Fruit fly (Drosophila melanogaster) whole organism, prepupa: ENCODE measurements around the gene rdgA.

ENCODE experiments used
- CG10631 ChIP-seq: fragments of 200-800 bp; sonication (Bioruptor generic); optimal IDR thresholded peaks from 2 replicates; lab custom pipeline; 2016; ENCODE audit warnings: missing biosample characterization, missing genetic modification characterization
- CG10669 ChIP-seq: fragments of 200-800 bp; sonication (Bioruptor generic); optimal IDR thresholded peaks from 3 replicates; lab custom pipeline; 2018; ENCODE audit warnings: missing biosample characterization, mild to moderate bottlenecking, missing genetic modification characterization, moderate library complexity
- CG11294 ChIP-seq: fragments of 200-800 bp; sonication (Bioruptor generic); IDR thresholded peaks from 2 replicates; pipeline ENCODE4 v1.3.6; 2022; ENCODE audit warnings: missing biosample characterization, missing genetic modification characterization
- CG11762 ChIP-seq: fragments of 200-800 bp; sonication (Bioruptor generic); optimal IDR thresholded peaks from 3 replicates; lab custom pipeline; 2016; ENCODE audit warnings: missing biosample characterization, missing genetic modification characterization; ENCODE audit not compliant: insufficient read depth
- CG11902 ChIP-seq: fragments of 200-800 bp; sonication (Bioruptor generic); optimal IDR thresholded peaks from 3 replicates; lab custom pipeline; 2016; ENCODE audit warnings: missing biosample characterization, missing genetic modification characterization
- CG15336 ChIP-seq: fragments of 200-800 bp; sonication (Bioruptor generic); IDR thresholded peaks from 2 replicates; pipeline ENCODE4 v1.3.6; 2022; ENCODE audit warnings: missing biosample characterization, missing genetic modification characterization
- CG1621 ChIP-seq: fragments of 200-800 bp; sonication (Bioruptor generic); optimal IDR thresholded peaks from 3 replicates; lab custom pipeline; 2018; ENCODE audit warnings: missing biosample characterization, mild to moderate bottlenecking, missing genetic modification characterization
- CG16779 ChIP-seq: fragments of 200-800 bp; sonication (Bioruptor generic); optimal IDR thresholded peaks from 3 replicates; lab custom pipeline; 2017; ENCODE audit warnings: missing biosample characterization, mild to moderate bottlenecking, missing genetic modification characterization
- CG3032 ChIP-seq: fragments of 200-800 bp; optimal IDR thresholded peaks from 2 replicates; lab custom pipeline; 2019; ENCODE audit warnings: missing biosample characterization, mild to moderate bottlenecking, missing genetic modification characterization, moderate library complexity
- CG32006 ChIP-seq: fragments of 200-800 bp; sonication (Bioruptor generic); optimal IDR thresholded peaks from 3 replicates; lab custom pipeline; 2017; ENCODE audit warnings: missing biosample characterization, mild to moderate bottlenecking, missing genetic modification characterization
- CG34406 ChIP-seq: fragments of 200-800 bp; sonication (Bioruptor generic); optimal IDR thresholded peaks from 3 replicates; lab custom pipeline; 2016; ENCODE audit warnings: missing biosample characterization, missing genetic modification characterization
- CG3919 ChIP-seq: fragments of 200-800 bp; sonication (Bioruptor generic); optimal IDR thresholded peaks from 3 replicates; lab custom pipeline; 2016; ENCODE audit warnings: missing biosample characterization, missing genetic modification characterization
- CG4318 ChIP-seq: fragments of 200-800 bp; sonication (Bioruptor generic); optimal IDR thresholded peaks from 3 replicates; lab custom pipeline; 2017; ENCODE audit warnings: missing biosample characterization, mild to moderate bottlenecking, missing genetic modification characterization
- CG6163 ChIP-seq: fragments of 200-800 bp; sonication (Bioruptor generic); IDR thresholded peaks from 3 replicates; pipeline ENCODE4 v1.3.6; 2022; ENCODE audit warnings: missing biosample characterization, missing genetic modification characterization
- CG6276 ChIP-seq: fragments of 200-800 bp; sonication (Bioruptor generic); optimal IDR thresholded peaks from 2 replicates; lab custom pipeline; 2017; ENCODE audit warnings: missing biosample characterization, mild to moderate bottlenecking, missing genetic modification characterization
- CG6808 ChIP-seq: fragments of 200-800 bp; sonication (Bioruptor generic); optimal IDR thresholded peaks from 3 replicates; lab custom pipeline; 2017; ENCODE audit warnings: missing biosample characterization, missing genetic modification characterization, mild to moderate bottlenecking, moderate library complexity, missing genetic modification reagents
- CG6854 ChIP-seq: fragments of 200-800 bp; sonication (Bioruptor generic); optimal IDR thresholded peaks from 2 replicates; lab custom pipeline; 2017; ENCODE audit warnings: missing biosample characterization, mild to moderate bottlenecking, missing genetic modification characterization
- CG7368 ChIP-seq: fragments of 200-800 bp; sonication (Bioruptor generic); optimal IDR thresholded peaks from 3 replicates; lab custom pipeline; 2016; ENCODE audit warnings: missing biosample characterization, missing genetic modification characterization
- CG8119 ChIP-seq: fragments of 200-800 bp; sonication (Bioruptor generic); IDR thresholded peaks from 3 replicates; pipeline ENCODE4 v1.3.6; 2022; ENCODE audit warnings: missing biosample characterization, missing genetic modification characterization
- CG8319 ChIP-seq: fragments of 200-800 bp; sonication (Bioruptor generic); optimal IDR thresholded peaks from 3 replicates; lab custom pipeline; 2016; ENCODE audit warnings: missing biosample characterization, missing genetic modification characterization
- CG8632 ChIP-seq: fragments of 200-800 bp; sonication (Bioruptor generic); optimal IDR thresholded peaks from 3 replicates; lab custom pipeline; 2016; ENCODE audit warnings: missing biosample characterization, missing genetic modification characterization
- CG9139 ChIP-seq: fragments of 200-800 bp; sonication (Bioruptor generic); optimal IDR thresholded peaks from 3 replicates; lab custom pipeline; 2017; ENCODE audit warnings: missing biosample characterization, mild to moderate bottlenecking, missing genetic modification characterization
- Eip78C ChIP-seq: fragments of 200-800 bp; sonication (Bioruptor generic); peaks from one replicate; lab custom pipeline; 2016; ENCODE audit warnings: missing biosample characterization, missing genetic modification characterization
- Eip93F ChIP-seq: fragments of 200-800 bp; sonication (Bioruptor generic); optimal IDR thresholded peaks from 2 replicates; lab custom pipeline; 2016; ENCODE audit warnings: missing biosample characterization, mild to moderate bottlenecking, missing genetic modification characterization
- Ets21C ChIP-seq: fragments of 200-800 bp; sonication (Bioruptor generic); optimal IDR thresholded peaks from 3 replicates; lab custom pipeline; 2016; ENCODE audit warnings: missing biosample characterization, missing genetic modification characterization
- Ets96B ChIP-seq: fragments of 200-800 bp; optimal IDR thresholded peaks from 2 replicates; lab custom pipeline; 2019; ENCODE audit warnings: missing biosample characterization, mild to moderate bottlenecking, missing genetic modification characterization, moderate library complexity
- Gug ChIP-seq: fragments of 200-800 bp; sonication (Bioruptor generic); IDR thresholded peaks from 2 replicates; pipeline ENCODE4 v1.3.6; 2022; ENCODE audit warnings: missing biosample characterization, missing genetic modification characterization
- Hr39 ChIP-seq: fragments of 200-800 bp; sonication (Bioruptor generic); optimal IDR thresholded peaks from 2 replicates; lab custom pipeline; 2016; ENCODE audit warnings: missing biosample characterization, missing genetic modification characterization
- Hr4 ChIP-seq: fragments of 200-800 bp; sonication (Bioruptor generic); optimal IDR thresholded peaks from 3 replicates; lab custom pipeline; 2016; ENCODE audit warnings: missing biosample characterization, missing genetic modification characterization
- Lpt ChIP-seq: fragments of 200-800 bp; sonication (Bioruptor generic); optimal IDR thresholded peaks from 3 replicates; lab custom pipeline; 2016; ENCODE audit warnings: missing biosample characterization, missing genetic modification characterization
- Met ChIP-seq: fragments of 200-800 bp; sonication (Bioruptor generic); optimal IDR thresholded peaks from 3 replicates; lab custom pipeline; 2016; ENCODE audit warnings: missing biosample characterization, missing genetic modification characterization
- OdsH ChIP-seq: fragments of 200-800 bp; sonication (Bioruptor generic); optimal IDR thresholded peaks from 3 replicates; lab custom pipeline; 2016; ENCODE audit warnings: missing biosample characterization, missing genetic modification characterization
- Smox ChIP-seq: fragments of 200-800 bp; sonication (Bioruptor generic); optimal IDR thresholded peaks from 3 replicates; lab custom pipeline; 2016; ENCODE audit warnings: missing biosample characterization, missing genetic modification characterization
- Sox14 ChIP-seq: fragments of 200-800 bp; sonication (Bioruptor generic); optimal IDR thresholded peaks from 3 replicates; lab custom pipeline; 2016; ENCODE audit warnings: missing biosample characterization, missing genetic modification characterization
- achi ChIP-seq: fragments of 200-800 bp; sonication (Bioruptor generic); optimal IDR thresholded peaks from 3 replicates; lab custom pipeline; 2016; ENCODE audit warnings: missing biosample characterization, missing genetic modification characterization
- acj6 ChIP-seq: fragments of 200-800 bp; sonication (Bioruptor generic); optimal IDR thresholded peaks from 3 replicates; lab custom pipeline; 2016; ENCODE audit warnings: missing biosample characterization, missing genetic modification characterization
- cyc ChIP-seq: fragments of 200-800 bp; sonication (Bioruptor generic); optimal IDR thresholded peaks from 3 replicates; lab custom pipeline; 2016; ENCODE audit warnings: missing biosample characterization, missing genetic modification characterization
- dsx ChIP-seq: fragments of 200-800 bp; optimal IDR thresholded peaks from 3 replicates; lab custom pipeline; 2019; ENCODE audit warnings: missing biosample characterization, mild to moderate bottlenecking, missing genetic modification characterization, moderate library complexity; ENCODE audit not compliant: poor library complexity, severe bottlenecking
- eg ChIP-seq: fragments of 200-800 bp; sonication (Bioruptor generic); IDR thresholded peaks from 3 replicates; pipeline ENCODE4 v1.3.6; 2022; ENCODE audit warnings: missing biosample characterization, missing genetic modification characterization
- esn ChIP-seq: fragments of 200-800 bp; sonication (Bioruptor generic); optimal IDR thresholded peaks from 2 replicates; lab custom pipeline; 2016; ENCODE audit warnings: missing biosample characterization, mild to moderate bottlenecking, missing genetic modification characterization, moderate library complexity
- fd59A ChIP-seq: fragments of 200-800 bp; sonication (Bioruptor generic); optimal IDR thresholded peaks from 2 replicates; lab custom pipeline; 2017; ENCODE audit warnings: missing biosample characterization, mild to moderate bottlenecking, missing genetic modification characterization, missing genetic modification reagents
- fd85E ChIP-seq: fragments of 200-800 bp; sonication (Bioruptor generic); optimal IDR thresholded peaks from 3 replicates; lab custom pipeline; 2016; ENCODE audit warnings: missing biosample characterization, missing genetic modification characterization
- fkh ChIP-seq: fragments of 200-800 bp; sonication (Bioruptor generic); optimal IDR thresholded peaks from 3 replicates; lab custom pipeline; 2017; ENCODE audit warnings: missing biosample characterization, mild to moderate bottlenecking, missing genetic modification characterization, moderate library complexity
- lz ChIP-seq: fragments of 200-800 bp; sonication (Bioruptor generic); optimal IDR thresholded peaks from 3 replicates; lab custom pipeline; 2016; ENCODE audit warnings: missing biosample characterization, missing genetic modification characterization
- net ChIP-seq: fragments of 200-800 bp; sonication (Bioruptor generic); optimal IDR thresholded peaks from 3 replicates; lab custom pipeline; 2016; ENCODE audit warnings: missing biosample characterization, missing genetic modification characterization
- pdm3 ChIP-seq: fragments of 200-800 bp; sonication (Bioruptor generic); optimal IDR thresholded peaks from 3 replicates; lab custom pipeline; 2016; ENCODE audit warnings: missing biosample characterization, missing genetic modification characterization
- salr ChIP-seq, 2 experiments: fragments of 200-800 bp; sonication (Bioruptor generic); optimal IDR thresholded peaks; 3 replicates each; lab custom pipeline; 2016 to 2018; ENCODE audit warnings: missing biosample characterization in 2 of 2, missing genetic modification characterization in 2 of 2, mild to moderate bottlenecking in 1 of 2
- spab ChIP-seq: fragments of 200-800 bp; sonication (Bioruptor generic); optimal IDR thresholded peaks from 2 replicates; lab custom pipeline; 2017; ENCODE audit warnings: missing biosample characterization, mild to moderate bottlenecking, missing genetic modification characterization, missing genetic modification reagents
- ss ChIP-seq, 2 experiments: fragments of 200-800 bp; sonication (Bioruptor generic); optimal IDR thresholded peaks; 2 replicates in 1 of 2; 3 replicates in 1 of 2; lab custom pipeline; 2017 to 2018; ENCODE audit warnings: mild to moderate bottlenecking in 2 of 2, missing biosample characterization in 2 of 2, missing genetic modification characterization in 2 of 2, moderate library complexity in 1 of 2
- svp ChIP-seq: fragments of 200-800 bp; sonication (Bioruptor generic); peaks from one replicate; lab custom pipeline; 2016; ENCODE audit warnings: missing biosample characterization, missing genetic modification characterization
- vri ChIP-seq: fragments of 200-800 bp; sonication (Bioruptor generic); optimal IDR thresholded peaks from 3 replicates; lab custom pipeline; 2016; ENCODE audit warnings: missing biosample characterization, mild to moderate bottlenecking, missing genetic modification characterization

Gene rdgA

DNA sequence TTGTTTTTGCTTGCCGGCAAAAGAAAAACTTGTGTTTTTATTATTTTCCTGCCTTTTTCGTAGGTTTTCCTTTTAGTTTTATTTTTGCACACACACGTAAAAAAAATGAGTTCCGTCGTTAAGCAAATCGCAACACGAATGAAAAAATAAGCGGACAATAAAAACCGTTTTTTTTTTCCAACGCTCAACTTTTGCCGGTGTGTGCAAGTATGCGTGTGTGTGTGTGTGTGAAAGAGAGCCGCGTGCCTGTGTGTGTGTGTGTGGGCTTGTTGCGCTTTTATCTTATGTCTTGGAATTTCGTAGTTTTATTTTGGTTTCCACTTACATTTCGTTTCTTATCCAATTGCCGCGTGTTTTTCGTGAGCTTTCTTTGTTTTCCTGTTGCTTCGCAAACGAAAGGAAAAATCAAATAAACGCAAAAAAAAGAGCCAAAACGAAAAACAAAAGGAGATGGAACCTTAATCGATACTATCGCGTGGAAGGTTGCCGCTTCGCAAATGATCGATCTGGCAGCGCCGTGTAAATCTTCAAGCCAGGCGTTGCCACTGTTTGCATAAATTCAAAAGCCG, 8.9 kb upstream of the rdgA start, which contains the start of gene Moe:
Gene Moe (minus strand): TSS at position 474 of the 569 bp plus-strand sequence.
- TF ChIP-seq Sox14 (GFP tag; lab: Kevin White, UChicago) (peak; percentile 49), CG15336 (GFP tag; lab: Robert Waterston, UW) (peak; percentile 68), fd85E (no peak), Eip93F (GFP tag; lab: Kevin White, UChicago) (no peak), CG4318 (GFP tag; lab: Kevin White, UChicago) (no peak), esn (GFP tag; lab: Kevin White, UChicago) (peak; percentile 47), cyc (GFP tag; lab: Kevin White, UChicago) (peak; percentile 62), CG11294 (GFP tag; lab: Robert Waterston, UW) (no peak), lz (GFP tag; lab: Kevin White, UChicago) (peak; percentile 62), OdsH (peak; percentile 56), CG10631 (GFP tag; lab: Kevin White, UChicago) (peak; percentile 40), CG3032 (tag; lab: Kevin White, UChicago) (peak; percentile 53), net (GFP tag; lab: Kevin White, UChicago) (peak; percentile 44), fd59A (GFP tag; lab: Kevin White, UChicago) (peak; percentile 36), achi (GFP tag; lab: Kevin White, UChicago) (peak; percentile 39), dsx (peak; percentile 54), CG6163 (GFP tag; lab: Robert Waterston, UW) (peak; percentile 54; the same call in 2 of the 3 replicates), CG8319 (GFP tag; lab: Kevin White, UChicago) (no peak), CG7368 (GFP tag; lab: Kevin White, UChicago) (no peak), CG11762 (GFP tag; lab: Kevin White, UChicago) (peak; percentile 4), CG6808 (peak; percentile 71), CG16779 (peak; percentile 78), Gug (GFP tag; lab: Robert Waterston, UW) (no peak), Ets96B (tag; lab: Kevin White, UChicago) (peak; percentile 49), acj6 (GFP tag; lab: Kevin White, UChicago) (peak; percentile 44), CG8632 (GFP tag; lab: Kevin White, UChicago) (peak; percentile 42), Eip78C (GFP tag; lab: Kevin White, UChicago) (peak; percentile 82), CG9139 (peak; percentile 63), Lpt (GFP tag; lab: Kevin White, UChicago) (peak; percentile 63), CG34406 (GFP tag; lab: Kevin White, UChicago) (no peak), pdm3 (GFP tag; lab: Kevin White, UChicago) (peak; percentile 70), Ets21C (peak; percentile 35), Met (peak; percentile 45), ss (GFP tag; optimal IDR thresholded peaks at IDR 0.05; lab: Kevin White, UChicago) (peak; percentile 82 to 87), CG32006 (GFP tag; lab: Kevin White, UChicago) (peak; percentile 58), fkh (peak; percentile 21), CG11902 (GFP tag; lab: Kevin White, UChicago) (peak; percentile 22), salr (GFP tag; optimal IDR thresholded peaks at IDR 0.05; lab: Kevin White, UChicago) (peak in 1 of 2 experiments; percentile 62), CG1621 (peak; percentile 83), Hr39 (peak; percentile 58), Hr4 (GFP tag; lab: Kevin White, UChicago) (peak; percentile 23), Smox (GFP tag; lab: Kevin White, UChicago) (peak; percentile 59), CG10669 (GFP tag; lab: Kevin White, UChicago) (peak; percentile 33), CG8119 (GFP tag; lab: Robert Waterston, UW) (peak; percentile 74), CG6276 (GFP tag; lab: Kevin White, UChicago) (peak; percentile 85), CG3919 (peak; percentile 60), CG6854 (no peak), vri (GFP tag; lab: Kevin White, UChicago) (peak; percentile 24), spab (GFP tag; lab: Kevin White, UChicago) (peak; percentile 38), svp (GFP tag; lab: Kevin White, UChicago) (peak; percentile 75), eg (GFP tag; lab: Robert Waterston, UW) (peak; percentile 73; the same call in 2 of the 3 replicates)
